Fruit fly (Drosophila melanogaster) whole organism, pupa: ENCODE data around the gene TwdlN.

ENCODE experiments used
- CG12605 ChIP-seq: fragments of 200-800 bp; sonication (Bioruptor generic); IDR thresholded peaks from 2 replicates; pipeline ENCODE4 v1.3.6; 2022; ENCODE audit warnings: missing biosample characterization, missing genetic modification characterization
- CG32121 ChIP-seq: fragments of 200-800 bp; sonication (Bioruptor generic); IDR thresholded peaks from 2 replicates; pipeline ENCODE4 v1.3.6; 2022; ENCODE audit warnings: missing biosample characterization, missing genetic modification characterization
- CG34367 ChIP-seq: fragments of 200-800 bp; sonication (Bioruptor generic); optimal IDR thresholded peaks from 2 replicates; lab custom pipeline; 2018; ENCODE audit warnings: missing biosample characterization, mild to moderate bottlenecking, missing genetic modification characterization
- CG4496 ChIP-seq: fragments of 200-800 bp; sonication (Bioruptor generic); IDR thresholded peaks from 3 replicates; pipeline ENCODE4 v1.3.6; 2022; ENCODE audit warnings: missing biosample characterization, missing genetic modification characterization
- CG8159 ChIP-seq: fragments of 200-800 bp; sonication (Bioruptor generic); optimal IDR thresholded peaks from 3 replicates; lab custom pipeline; 2018; ENCODE audit warnings: missing biosample characterization, mild to moderate bottlenecking, missing genetic modification characterization, moderate library complexity
- CG8301 ChIP-seq: fragments of 200-800 bp; sonication (Bioruptor generic); optimal IDR thresholded peaks from 2 replicates; lab custom pipeline; 2018; ENCODE audit warnings: missing biosample characterization, mild to moderate bottlenecking, missing genetic modification characterization
- EcR ChIP-seq: fragments of 200-800 bp; sonication (Bioruptor generic); optimal IDR thresholded peaks from 3 replicates; lab custom pipeline; 2019; ENCODE audit warnings: missing biosample characterization, missing genetic modification characterization, mild to moderate bottlenecking, moderate library complexity, missing genetic modification reagents
- Pif1A ChIP-seq: fragments of 200-800 bp; sonication (Bioruptor generic); optimal IDR thresholded peaks from 3 replicates; lab custom pipeline; 2016; ENCODE audit warnings: missing biosample characterization, missing genetic modification characterization
- gl ChIP-seq: fragments of 200-800 bp; sonication (Bioruptor generic); optimal IDR thresholded peaks from 2 replicates; lab custom pipeline; 2018; ENCODE audit warnings: missing biosample characterization, mild to moderate bottlenecking, missing genetic modification characterization
- rn ChIP-seq: fragments of 200-800 bp; sonication (Bioruptor generic); IDR thresholded peaks from 2 replicates; pipeline ENCODE4 v1.3.6; 2022; ENCODE audit warnings: missing biosample characterization, missing genetic modification characterization

dm6 chr3R:26634585-26634984 is 2.9 kb downstream of the TwdlN start, which contains the start of gene TwdlR:
- TF ChIP-seq CG4496 (GFP tag; lab: Robert Waterston, UW) (no peak), CG32121 (GFP tag; lab: Robert Waterston, UW) (no peak), EcR (GFP tag; lab: Kevin White, UChicago) (no peak), CG34367 (tag; lab: Kevin White, UChicago) (no peak), gl (tag; lab: Kevin White, UChicago) (no peak), rn (GFP tag; lab: Robert Waterston, UW) (no peak), Pif1A (GFP tag; lab: Kevin White, UChicago) (no peak), CG8301 (tag; lab: Kevin White, UChicago) (no peak), CG12605 (no peak), CG8159 (no peak)
